Worm (Caenorhabditis elegans): ENCODE results near the gene W05B2.2.
A peak's percentile ranks its signal among the peaks of the same experiment; 100 is the strongest.

DNA sequence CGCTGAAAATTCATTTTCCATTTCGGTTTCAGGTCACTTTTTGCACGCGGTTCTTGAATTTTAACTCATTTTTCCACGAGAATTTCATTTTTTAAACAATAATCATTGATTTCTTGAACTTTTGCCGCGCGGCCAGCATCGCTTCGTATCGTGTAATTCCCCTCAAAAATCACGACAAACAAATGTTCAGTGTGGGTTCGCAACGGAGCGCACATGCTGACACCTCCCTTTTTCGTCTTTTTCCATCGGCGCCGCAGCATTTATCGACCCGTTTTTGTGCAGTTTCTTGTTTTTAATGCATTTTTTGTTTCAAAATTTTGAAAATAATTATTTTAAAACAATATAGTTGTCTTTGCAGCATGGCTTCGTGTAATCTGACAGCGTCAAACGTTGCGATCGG is 36.1 kb downstream of the W05B2.2 start, which contains the start of gene M142.5:
- TF ChIP-seq skn-1 (tag; optimal IDR thresholded peaks at IDR 0.05): no peak
- no peak for TF ChIP-seq zag-1 (tag; optimal IDR thresholded peaks at IDR 0.05)
- TF ChIP-seq ama-1 (optimal IDR thresholded peaks at IDR 0.05): no peak
- TF ChIP-seq sup-37 (GFP tag; optimal IDR thresholded peaks at IDR 0.05): no peak
- no peak for TF ChIP-seq zip-4 (GFP tag; optimal IDR thresholded peaks at IDR 0.05)
- peak in 1 of 2 experiments; percentile 43 for TF ChIP-seq lsy-2 (tag; optimal IDR thresholded peaks at IDR 0.05)
- no peak for TF ChIP-seq nhr-76 (tag; optimal IDR thresholded peaks at IDR 0.05)
- no peak for TF ChIP-seq aha-1 (tag; optimal IDR thresholded peaks at IDR 0.05)
- TF ChIP-seq nhr-11 (tag; optimal IDR thresholded peaks at IDR 0.05): no peak
- TF ChIP-seq nhr-84 (tag; optimal IDR thresholded peaks at IDR 0.05): no peak
- no peak for TF ChIP-seq lin-13 (GFP tag; optimal IDR thresholded peaks at IDR 0.05)
